Fruit fly (Drosophila melanogaster) whole organism, embryonic: ENCODE data around the gene Cpr65Av.

Experiments used
- Blimp-1 ChIP-seq: fragments of 200-800 bp; sonication (Bioruptor generic); optimal IDR thresholded peaks from 3 replicates; lab custom pipeline; 2018; ENCODE audit warnings: missing biosample characterization, missing genetic modification characterization, mild to moderate bottlenecking, moderate library complexity, missing genetic modification reagents
- CG1024 ChIP-seq: fragments of 200-800 bp; sonication (Bioruptor generic); IDR thresholded peaks from 2 replicates; pipeline ENCODE4 v1.3.6; 2022; ENCODE audit warnings: missing biosample characterization, missing genetic modification characterization
- CG11456 ChIP-seq: fragments of 200-800 bp; sonication (Bioruptor generic); IDR thresholded peaks from 3 replicates; pipeline ENCODE4 v1.3.6; 2022; ENCODE audit warnings: missing biosample characterization, missing genetic modification characterization
- CG11695 ChIP-seq: fragments of 200-800 bp; sonication (Bioruptor generic); IDR thresholded peaks from 3 replicates; pipeline ENCODE4 v1.3.6; 2022; ENCODE audit warnings: missing biosample characterization, missing genetic modification characterization
- CG12769 ChIP-seq: fragments of 200-800 bp; sonication (Bioruptor generic); optimal IDR thresholded peaks from 2 replicates; lab custom pipeline; 2019; ENCODE audit warnings: missing biosample characterization, mild to moderate bottlenecking, missing genetic modification characterization, moderate library complexity
- CG13624 ChIP-seq: fragments of 200-800 bp; sonication (Bioruptor generic); optimal IDR thresholded peaks from 2 replicates; lab custom pipeline; 2016; ENCODE audit warnings: missing biosample characterization, missing genetic modification characterization
- CG17328 ChIP-seq: fragments of 200-800 bp; sonication (Bioruptor generic); IDR thresholded peaks from 2 replicates; pipeline ENCODE4 v1.3.6; 2022; ENCODE audit warnings: missing biosample characterization, missing genetic modification characterization
- CG2678 ChIP-seq: fragments of 200-800 bp; sonication (Bioruptor generic); optimal IDR thresholded peaks from 3 replicates; lab custom pipeline; 2019; ENCODE audit warnings: missing biosample characterization, mild to moderate bottlenecking, missing genetic modification characterization, moderate library complexity
- CG30403 ChIP-seq: fragments of 200-800 bp; sonication (Bioruptor generic); optimal IDR thresholded peaks from 3 replicates; lab custom pipeline; 2016; ENCODE audit warnings: missing biosample characterization, missing genetic modification characterization
- CG6654 ChIP-seq: fragments of 200-800 bp; sonication (Bioruptor generic); optimal IDR thresholded peaks from 2 replicates; lab custom pipeline; 2017; ENCODE audit warnings: missing biosample characterization, mild to moderate bottlenecking, missing genetic modification characterization
- CG8281 ChIP-seq: fragments of 200-800 bp; sonication (Bioruptor generic); optimal IDR thresholded peaks from 2 replicates; lab custom pipeline; 2018; ENCODE audit warnings: missing biosample characterization, mild to moderate bottlenecking, missing genetic modification characterization, moderate library complexity
- CG8290 ChIP-seq, 3 experiments: fragments of 200-800 bp; sonication (Bioruptor generic); optimal IDR thresholded peaks; 2 replicates each; lab custom pipeline; 2016 to 2019; ENCODE audit warnings: missing biosample characterization in 3 of 3, missing genetic modification characterization in 3 of 3, mild to moderate bottlenecking in 2 of 3, moderate library complexity in 1 of 3
- Ets65A ChIP-seq: fragments of 200-800 bp; sonication (Bioruptor generic); peaks from one replicate; lab custom pipeline; 2016; ENCODE audit warnings: missing biosample characterization, missing genetic modification characterization
- Gug ChIP-seq: fragments of 200-800 bp; sonication (Bioruptor generic); IDR thresholded peaks from 4 replicates; pipeline ENCODE4 v1.3.6; 2022; ENCODE audit warnings: missing biosample characterization, missing genetic modification characterization
- Hr51 ChIP-seq, 2 experiments: fragments of 200-800 bp; sonication (Bioruptor generic); optimal IDR thresholded peaks; 2 replicates in 1 of 2; 3 replicates in 1 of 2; lab custom pipeline; 2016 to 2018; ENCODE audit warnings: missing biosample characterization in 2 of 2, missing genetic modification characterization in 2 of 2, mild to moderate bottlenecking in 1 of 2, moderate library complexity in 1 of 2
- Ptx1 ChIP-seq: fragments of 200-800 bp; sonication (Bioruptor generic); IDR thresholded peaks from 2 replicates; pipeline ENCODE4 v1.3.6; 2022; ENCODE audit warnings: missing biosample characterization, missing genetic modification characterization
- Sox100B ChIP-seq: fragments of 200-800 bp; sonication (Bioruptor generic); optimal IDR thresholded peaks from 3 replicates; lab custom pipeline; 2018; ENCODE audit warnings: missing biosample characterization, mild to moderate bottlenecking, missing genetic modification characterization
- Xrp1 ChIP-seq: fragments of 200-800 bp; sonication (Bioruptor generic); IDR thresholded peaks from 2 replicates; pipeline ENCODE4 v1.3.6; 2022; ENCODE audit warnings: missing biosample characterization, missing genetic modification characterization
- abd-A ChIP-seq: fragments of 200-800 bp; sonication (Bioruptor generic); optimal IDR thresholded peaks from 3 replicates; lab custom pipeline; 2019; ENCODE audit warnings: missing biosample characterization, mild to moderate bottlenecking, missing genetic modification characterization, moderate library complexity
- ash1 ChIP-seq: fragments of 200-800 bp; sonication (Bioruptor generic); optimal IDR thresholded peaks from 2 replicates; lab custom pipeline; 2018; ENCODE audit warnings: missing biosample characterization, mild to moderate bottlenecking, missing genetic modification characterization
- chinmo ChIP-seq: fragments of 200-800 bp; sonication (Bioruptor generic); IDR thresholded peaks from 4 replicates; pipeline ENCODE4 v1.3.6; 2022; ENCODE audit warnings: missing biosample characterization, missing genetic modification characterization; ENCODE audit not compliant: partially characterized antibody
- corto ChIP-seq: fragments of 200-800 bp; sonication (Bioruptor generic); optimal IDR thresholded peaks from 2 replicates; lab custom pipeline; 2016; ENCODE audit warnings: missing biosample characterization, mild to moderate bottlenecking, missing genetic modification characterization, moderate library complexity
- dmrt99B ChIP-seq: fragments of 200-800 bp; sonication (Bioruptor generic); optimal IDR thresholded peaks from 2 replicates; lab custom pipeline; 2018; ENCODE audit warnings: missing biosample characterization, mild to moderate bottlenecking, missing genetic modification characterization, moderate library complexity
- dysf ChIP-seq: fragments of 200-800 bp; sonication (Bioruptor generic); IDR thresholded peaks from 3 replicates; pipeline ENCODE4 v1.3.6; 2022; ENCODE audit warnings: missing biosample characterization, missing genetic modification characterization
- gcm2 ChIP-seq: fragments of 200-800 bp; sonication (Bioruptor generic); optimal IDR thresholded peaks from 2 replicates; lab custom pipeline; 2016; ENCODE audit warnings: missing biosample characterization, missing genetic modification characterization
- gro ChIP-seq: fragments of 200-800 bp; sonication (Bioruptor generic); optimal IDR thresholded peaks from 2 replicates; lab custom pipeline; 2016; ENCODE audit warnings: missing biosample characterization, missing genetic modification characterization
- lab ChIP-seq: fragments of 200-800 bp; sonication (Bioruptor generic); optimal IDR thresholded peaks from 3 replicates; lab custom pipeline; 2017; ENCODE audit warnings: missing biosample characterization, missing genetic modification characterization, mild to moderate bottlenecking, moderate library complexity, missing genetic modification reagents
- lola ChIP-seq, 3 experiments: fragments of >200 bp in 2 of 3; fragments of 200-800 bp in 1 of 3; sonication (Bioruptor generic) in 1 of 3; optimal IDR thresholded peaks; 2 replicates each; lab custom pipeline; 2017 to 2019; ENCODE audit warnings: missing biosample characterization in 3 of 3, missing genetic modification characterization in 3 of 3, mild to moderate bottlenecking in 1 of 3, moderate library complexity in 1 of 3
- otp ChIP-seq: fragments of 200-800 bp; sonication (Bioruptor generic); IDR thresholded peaks from 3 replicates; pipeline ENCODE4, ENCODE4 v1.3.6; 2022; ENCODE audit warnings: missing biosample characterization, missing genetic modification characterization
- phol ChIP-seq: fragments of 200-800 bp; sonication (Bioruptor generic); optimal IDR thresholded peaks from 3 replicates; lab custom pipeline; 2018; ENCODE audit warnings: missing biosample characterization, mild to moderate bottlenecking, missing genetic modification characterization, moderate library complexity
- pros ChIP-seq: fragments of 200-800 bp; sonication (Bioruptor generic); optimal IDR thresholded peaks from 3 replicates; lab custom pipeline; 2019; ENCODE audit warnings: missing biosample characterization, mild to moderate bottlenecking, missing genetic modification characterization, moderate library complexity
- repo ChIP-seq: fragments of 200-800 bp; sonication (Bioruptor generic); optimal IDR thresholded peaks from 2 replicates; lab custom pipeline; 2016; ENCODE audit warnings: missing biosample characterization, missing genetic modification characterization
- rib ChIP-seq: fragments of 200-800 bp; sonication (Bioruptor generic); IDR thresholded peaks from 2 replicates; pipeline ENCODE4 v1.3.6; 2022; ENCODE audit warnings: missing biosample characterization, missing genetic modification characterization
- sd ChIP-seq: fragments of 200-800 bp; sonication (Bioruptor generic); optimal IDR thresholded peaks from 3 replicates; lab custom pipeline; 2018; ENCODE audit warnings: missing biosample characterization, mild to moderate bottlenecking, missing genetic modification characterization, moderate library complexity
- slbo ChIP-seq: fragments of 200-800 bp; sonication (Bioruptor generic); IDR thresholded peaks from 2 replicates; pipeline ENCODE4 v1.3.6; 2022; ENCODE audit warnings: missing biosample characterization, missing genetic modification characterization
- tgo ChIP-seq: fragments of 200-800 bp; sonication (Bioruptor generic); IDR thresholded peaks from 3 replicates; pipeline ENCODE4 v1.3.6; 2022; ENCODE audit warnings: missing biosample characterization, missing genetic modification characterization
- vvl ChIP-seq: fragments of 200-800 bp; sonication (Bioruptor generic); IDR thresholded peaks from 2 replicates; pipeline ENCODE4 v1.3.6; 2022; ENCODE audit warnings: missing biosample characterization, missing genetic modification characterization
- zfh2 ChIP-seq: fragments of 200-800 bp; sonication (Bioruptor generic); optimal IDR thresholded peaks from 2 replicates; lab custom pipeline; 2016; ENCODE audit warnings: missing biosample characterization, missing genetic modification characterization

Gene Cpr65Av

dm6 chr3L:6140771-6141472, 1.1 kb upstream of the Cpr65Av start (continued):
- TF ChIP-seq otp (GFP tag; lab: Robert Waterston, UW) (0 out of 3 replicates have a peak, but pooled peaks have one; percentile 10), CG30403 (peak; percentile 2), tgo (peak; percentile 14; the same call in 1 of the 3 replicates), CG12769 (peak; percentile 17), repo (GFP tag; lab: Kevin White, UChicago) (no peak), CG11695 (GFP tag; lab: Robert Waterston, UW) (0 out of 3 replicates have a peak, but pooled peaks have one; percentile 17), chinmo (GFP tag; lab: Robert Waterston, UW) (peak; percentile 82; the same call in 2 of the 4 replicates), CG8290 (GFP tag; optimal IDR thresholded peaks at IDR 0.05; lab: Kevin White, UChicago) (no peak), CG8290 (tag; optimal IDR thresholded peaks at IDR 0.05; lab: Kevin White, UChicago) (peak in 1 of 2 experiments; percentile 35), Ptx1 (GFP tag; lab: Robert Waterston, UW) (peak; percentile 26; the same call in 1 of the 2 replicates), Hr51 (GFP tag; optimal IDR thresholded peaks at IDR 0.05; lab: Kevin White, UChicago) (peak in 1 of 2 experiments; percentile 47), CG2678 (tag; lab: Kevin White, UChicago) (peak; percentile 21), sd (tag; lab: Kevin White, UChicago) (peak; percentile 12), dysf (GFP tag; lab: Robert Waterston, UW) (peak; percentile 45; the same call in 1 of the 3 replicates), slbo (GFP tag; lab: Robert Waterston, UW) (0 out of 2 replicates have a peak, but pooled peaks have one; percentile 10), Ets65A (GFP tag; lab: Kevin White, UChicago) (peak; percentile 7), CG8281 (tag; lab: Kevin White, UChicago) (no peak), dmrt99B (peak; percentile 18)

- peak; percentile 76 for TF ChIP-seq vvl (GFP tag; lab: Robert Waterston, UW)
- no peak for TF ChIP-seq CG11456 (GFP tag; lab: Robert Waterston, UW)
- peak; percentile 62 for TF ChIP-seq abd-A (tag; lab: Kevin White, UChicago)
- TF ChIP-seq sd (tag; lab: Kevin White, UChicago): peak; percentile 51
- TF ChIP-seq chinmo (GFP tag; lab: Robert Waterston, UW): peak; percentile 79; the same call in 3 of the 4 replicates
- TF ChIP-seq CG1024 (GFP tag; lab: Robert Waterston, UW): no peak
- TF ChIP-seq rib (GFP tag; lab: Robert Waterston, UW): peak; percentile 51; the same call in 1 of the 2 replicates
These were observed 1.2 kb downstream of the Cpr65Av start for dm6 chr3L:6138586-6138985.

- no peak for TF ChIP-seq corto (GFP tag; lab: Kevin White, UChicago)
- no peak for TF ChIP-seq lab (GFP tag; lab: Kevin White, UChicago)
- TF ChIP-seq Xrp1: no peak
- TF ChIP-seq gro (GFP tag; lab: Kevin White, UChicago): no peak
- no peak for TF ChIP-seq zfh2
- no peak for TF ChIP-seq pros (GFP tag; lab: Kevin White, UChicago)
- no peak for TF ChIP-seq Sox100B (GFP tag; lab: Kevin White, UChicago)
- no peak for TF ChIP-seq phol (tag; lab: Kevin White, UChicago)
- TF ChIP-seq CG6654 (GFP tag; lab: Kevin White, UChicago): no peak
- no peak for TF ChIP-seq Blimp-1 (GFP tag; lab: Kevin White, UChicago)
- no peak for TF ChIP-seq gcm2 (GFP tag; lab: Kevin White, UChicago)
- no peak for TF ChIP-seq CG13624 (GFP tag; lab: Kevin White, UChicago)
- TF ChIP-seq ash1: no peak
- TF ChIP-seq CG17328: no peak
- TF ChIP-seq Gug: no peak
- TF ChIP-seq lola (GFP tag; optimal IDR thresholded peaks at IDR 0.05; lab: Kevin White, UChicago): no peak
These were observed 1.8 kb downstream of the Cpr65Av start, which contains the start of gene Lcp65Ae for dm6 chr3L:6138018-6138417. Gene Lcp65Ae, minus strand, starts transcription at chr3L:6138118.
